Worm (Caenorhabditis elegans) whole organism, L4 larva: ENCODE data around the gene C41C4.9.
A peak's percentile ranks its signal among the peaks of the same experiment; 100 is the strongest.

Source experiments
- F37D6.2 ChIP-seq: sonication (generic microtip); optimal IDR thresholded peaks from 2 replicates; lab custom pipeline; 2016; ENCODE audit warnings: mild to moderate bottlenecking, missing genetic modification characterization, missing compliant biosample characterization
- R02D3.7 ChIP-seq: fragments of 150-350 bp; sonication (generic microtip); optimal IDR thresholded peaks from 3 replicates; lab custom pipeline; 2014; ENCODE audit warnings: missing biosample characterization, missing genetic modification characterization
- Y105C5A.15 ChIP-seq: fragments of 200-800 bp; sonication (Bioruptor generic); IDR thresholded peaks from 2 replicates; pipeline ENCODE4 v1.3.6; 2022; ENCODE audit warnings: missing genetic modification characterization, missing compliant biosample characterization
- Y5F2A.4 ChIP-seq: fragments of 200-800 bp; sonication (Bioruptor generic); optimal IDR thresholded peaks from 2 replicates; lab custom pipeline; 2018; ENCODE audit warnings: mild to moderate bottlenecking, missing genetic modification characterization, missing compliant biosample characterization
- Y75B8A.6 ChIP-seq: fragments of 200-800 bp; sonication (Bioruptor generic); IDR thresholded peaks from 2 replicates; pipeline ENCODE4 v1.3.6; 2022; ENCODE audit warnings: missing genetic modification reagents, missing genetic modification characterization, missing compliant biosample characterization
- ZK337.2 ChIP-seq: fragments of 200-800 bp; sonication (Bioruptor generic); IDR thresholded peaks from 2 replicates; pipeline ENCODE4 v1.3.6; 2022; ENCODE audit warnings: missing genetic modification reagents, missing genetic modification characterization, missing compliant biosample characterization
- aha-1 ChIP-seq: fragments of 150-350 bp; peaks from one replicate; lab custom pipeline; 2014; ENCODE audit warnings: missing biosample characterization, missing genetic modification characterization
- ama-1 ChIP-seq: fragments of 150-350 bp; optimal IDR thresholded peaks from 2 replicates; lab custom pipeline; 2014; ENCODE audit warnings: inconsistent platforms, mixed read lengths
- arid-1 ChIP-seq: fragments of 200-800 bp; sonication (Bioruptor generic); conservative IDR thresholded peaks from 2 replicates; pipeline ENCODE4 v1.3.6; 2022; ENCODE audit warnings: missing genetic modification reagents, missing genetic modification characterization, missing compliant biosample characterization
- attf-4 ChIP-seq: sonication (generic microtip); optimal IDR thresholded peaks from 3 replicates; lab custom pipeline; 2017; ENCODE audit warnings: missing biosample characterization, missing genetic modification characterization
- ceh-32 ChIP-seq: sonication (generic microtip); optimal IDR thresholded peaks from 2 replicates; lab custom pipeline; 2016; ENCODE audit warnings: mild to moderate bottlenecking, missing genetic modification characterization, missing compliant biosample characterization; ENCODE audit not compliant: poor library complexity
- ceh-44 ChIP-seq: fragments of 200-800 bp; sonication (Bioruptor generic); IDR thresholded peaks from 2 replicates; pipeline ENCODE4 v1.3.6; 2022; ENCODE audit warnings: missing genetic modification reagents, missing genetic modification characterization, missing compliant biosample characterization
- ceh-62 ChIP-seq: sonication (generic microtip); optimal IDR thresholded peaks from 2 replicates; lab custom pipeline; 2017; ENCODE audit warnings: missing biosample characterization, missing genetic modification characterization
- ceh-82 ChIP-seq: sonication (generic microtip); optimal IDR thresholded peaks from 2 replicates; lab custom pipeline; 2017; ENCODE audit warnings: missing biosample characterization, missing genetic modification characterization
- ctbp-1 ChIP-seq: fragments of 200-800 bp; sonication (Bioruptor generic); IDR thresholded peaks from 2 replicates; pipeline ENCODE4 v1.3.6; 2022; ENCODE audit warnings: missing genetic modification reagents, missing genetic modification characterization, missing compliant biosample characterization
- daf-16 ChIP-seq, 3 experiments: sonication (generic microtip); optimal IDR thresholded peaks; 2 replicates each; lab custom pipeline; 2016 to 2017; ENCODE audit warnings: missing genetic modification characterization in 3 of 3, missing genetic modification reagents in 3 of 3, mild to moderate bottlenecking in 2 of 3, missing compliant biosample characterization in 2 of 3, missing biosample characterization in 1 of 3, moderate library complexity in 1 of 3
- daf-19 ChIP-seq: fragments of 200-800 bp; sonication (Bioruptor generic); conservative IDR thresholded peaks from 2 replicates; pipeline ENCODE4 v1.3.6; 2022; ENCODE audit warnings: missing genetic modification characterization, missing compliant biosample characterization
- duxl-1 ChIP-seq: sonication (generic microtip); optimal IDR thresholded peaks from 2 replicates; lab custom pipeline; 2016; ENCODE audit warnings: mild to moderate bottlenecking, missing genetic modification characterization, moderate library complexity, missing compliant biosample characterization; ENCODE audit not compliant: poor library complexity
- fkh-10 ChIP-seq: fragments of 150-350 bp; optimal IDR thresholded peaks from 2 replicates; lab custom pipeline; 2014; ENCODE audit warnings: missing biosample characterization, missing genetic modification reagents, missing genetic modification characterization
- fos-1 ChIP-seq: fragments of 150-350 bp; optimal IDR thresholded peaks from 2 replicates; lab custom pipeline; 2014; ENCODE audit warnings: missing biosample characterization, missing genetic modification characterization
- hlh-30 ChIP-seq: sonication (generic microtip); optimal IDR thresholded peaks from 2 replicates; lab custom pipeline; 2017; ENCODE audit warnings: antibody characterized with exemption, mild to moderate bottlenecking, missing genetic modification characterization, missing compliant biosample characterization; ENCODE audit not compliant: insufficient read depth
- lin-29 ChIP-seq: fragments of 200-800 bp; sonication (Bioruptor generic); IDR thresholded peaks from 2 replicates; pipeline ENCODE4 v1.3.6; 2022; ENCODE audit warnings: missing genetic modification reagents, missing genetic modification characterization, missing compliant biosample characterization
- lsy-2 ChIP-seq, 2 experiments: fragments of 150-350 bp in 1 of 2; sonication (generic microtip) in 1 of 2; optimal IDR thresholded peaks; 2 replicates each; lab custom pipeline; 2014 to 2017; ENCODE audit warnings: missing biosample characterization in 2 of 2, missing genetic modification characterization in 2 of 2
- madf-9 ChIP-seq: fragments of 200-800 bp; sonication (Bioruptor generic); conservative IDR thresholded peaks from 2 replicates; pipeline ENCODE4 v1.3.6; 2022; ENCODE audit warnings: missing genetic modification reagents, missing genetic modification characterization, missing compliant biosample characterization
- mdl-1 ChIP-seq, 2 experiments: fragments of 150-350 bp in 1 of 2; sonication (generic microtip) in 1 of 2; optimal IDR thresholded peaks; 2 replicates each; lab custom pipeline; 2014 to 2017; ENCODE audit warnings: missing biosample characterization in 2 of 2, missing genetic modification characterization in 2 of 2
- mdt-29 ChIP-seq: fragments of 200-800 bp; sonication (Bioruptor generic); IDR thresholded peaks from 2 replicates; pipeline ENCODE4 v1.3.6; 2022; ENCODE audit warnings: missing genetic modification reagents, missing genetic modification characterization, missing compliant biosample characterization
- mxl-2 ChIP-seq: fragments of 200-800 bp; sonication (Bioruptor generic); conservative IDR thresholded peaks from 2 replicates; pipeline ENCODE4 v1.3.6; 2022; ENCODE audit warnings: missing genetic modification reagents, missing genetic modification characterization, missing compliant biosample characterization
- mxl-3 ChIP-seq: fragments of 200-800 bp; sonication (Bioruptor generic); optimal IDR thresholded peaks from 2 replicates; lab custom pipeline; 2018; ENCODE audit warnings: mild to moderate bottlenecking, missing genetic modification characterization, missing compliant biosample characterization
- nhr-111 ChIP-seq: fragments of 200-800 bp; sonication (Bioruptor generic); optimal IDR thresholded peaks from 2 replicates; lab custom pipeline; 2018; ENCODE audit warnings: mild to moderate bottlenecking, missing genetic modification characterization, missing compliant biosample characterization
- nhr-237 ChIP-seq: sonication (generic microtip); optimal IDR thresholded peaks from 2 replicates; lab custom pipeline; 2017; ENCODE audit warnings: missing biosample characterization, missing genetic modification characterization
- nhr-41 ChIP-seq: fragments of 200-800 bp; sonication (Bioruptor generic); IDR thresholded peaks from 2 replicates; pipeline ENCODE4 v1.3.6; 2022; ENCODE audit warnings: missing genetic modification reagents, missing genetic modification characterization, missing compliant biosample characterization
- nhr-6 ChIP-seq: fragments of 150-350 bp; optimal IDR thresholded peaks from 2 replicates; lab custom pipeline; 2014; ENCODE audit warnings: missing biosample characterization, missing genetic modification characterization
- nhr-77 ChIP-seq: fragments of 150-350 bp; optimal IDR thresholded peaks from 2 replicates; lab custom pipeline; 2014; ENCODE audit warnings: missing biosample characterization, missing genetic modification characterization
- pha-4 ChIP-seq, 2 experiments: fragments of 150-350 bp in 1 of 2; fragments of 200-800 bp in 1 of 2; sonication (Bioruptor generic) in 1 of 2; IDR thresholded peaks in 1 of 2; optimal IDR thresholded peaks in 1 of 2; 2 replicates each; pipeline versions ENCODE4 v1.3.6 to Lab custom; 2014 to 2022; ENCODE audit warnings: missing genetic modification characterization in 2 of 2, missing genetic modification reagents in 2 of 2, missing biosample characterization in 1 of 2, missing compliant biosample characterization in 1 of 2
- php-3 ChIP-seq: fragments of 200-800 bp; sonication (Bioruptor generic); IDR thresholded peaks from 2 replicates; pipeline ENCODE4 v1.3.6; 2022; ENCODE audit warnings: missing genetic modification reagents, missing genetic modification characterization, missing compliant biosample characterization
- pqm-1 ChIP-seq: sonication (generic microtip); optimal IDR thresholded peaks from 2 replicates; lab custom pipeline; 2017; ENCODE audit warnings: missing biosample characterization, missing genetic modification characterization
- saeg-2 ChIP-seq: fragments of 200-800 bp; sonication (Bioruptor generic); IDR thresholded peaks from 2 replicates; pipeline ENCODE4 v1.3.6; 2022; ENCODE audit warnings: missing genetic modification reagents, missing genetic modification characterization, missing compliant biosample characterization
- snpc-4 ChIP-seq: fragments of 150-350 bp; optimal IDR thresholded peaks from 2 replicates; lab custom pipeline; 2014; ENCODE audit warnings: missing biosample characterization, missing genetic modification characterization
- spr-3 ChIP-seq: fragments of 200-800 bp; sonication (Bioruptor generic); optimal IDR thresholded peaks from 2 replicates; lab custom pipeline; 2018; ENCODE audit warnings: mild to moderate bottlenecking, missing genetic modification characterization, missing compliant biosample characterization
- unc-130 ChIP-seq: sonication (generic microtip); optimal IDR thresholded peaks from 2 replicates; lab custom pipeline; 2016; ENCODE audit warnings: missing genetic modification reagents, missing genetic modification characterization, missing compliant biosample characterization
- zfp-2 ChIP-seq: sonication (generic microtip); optimal IDR thresholded peaks from 2 replicates; lab custom pipeline; 2016; ENCODE audit warnings: mild to moderate bottlenecking, missing genetic modification characterization, missing compliant biosample characterization
- zip-2 ChIP-seq: fragments of 150-350 bp; optimal IDR thresholded peaks from 2 replicates; lab custom pipeline; 2014; ENCODE audit warnings: missing biosample characterization, missing genetic modification characterization

The C41C4.9 gene

ce11 chrII:8106921-8107695 lies at the start of gene C41C4.9, which contains the start of gene chst-1 (continued):
- TF ChIP-seq fkh-10 = no peak
- no peak for TF ChIP-seq ceh-62
- TF ChIP-seq attf-4 (tag; lab: Kevin White, UChicago) = no peak
- TF ChIP-seq unc-130 (GFP tag; lab: Kevin White, UChicago) = peak; percentile 83
- TF ChIP-seq saeg-2 (GFP tag; lab: Robert Waterston, UW) = no peak; the same call in 1 of the 2 replicates
- TF ChIP-seq duxl-1 (tag; lab: Kevin White, UChicago) = peak; percentile 81
- TF ChIP-seq lin-29 = peak; percentile 51; the same call in 1 of the 2 replicates

DNA sequence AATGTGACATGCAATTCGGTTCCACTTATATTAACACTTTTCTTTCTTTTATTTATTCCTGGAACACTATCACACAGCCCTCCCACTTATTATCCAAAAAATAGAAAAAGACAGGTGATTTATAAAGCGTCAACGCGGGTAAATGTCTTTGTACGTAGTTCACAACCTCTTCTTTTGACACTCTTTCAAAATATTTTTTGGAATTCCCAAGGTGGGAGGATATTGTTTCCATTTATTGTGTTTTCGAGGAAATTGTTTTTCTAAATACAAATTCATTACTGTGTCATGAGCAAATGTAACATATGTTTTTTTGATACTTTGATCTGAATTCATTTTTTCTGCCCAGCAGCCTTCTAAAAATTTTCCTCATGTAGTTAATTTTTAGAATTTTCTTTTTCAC lies 49.5 kb upstream of the C41C4.9 start:
- no peak for TF ChIP-seq zip-2 (tag; lab: Kevin White, UChicago)
- TF ChIP-seq nhr-77 (tag; lab: Kevin White, UChicago) = no peak
- no peak for TF ChIP-seq ctbp-1 (GFP tag; lab: Robert Waterston, UW)
- TF ChIP-seq Y75B8A.6 = no peak
- TF ChIP-seq mxl-3 = no peak
- no peak for TF ChIP-seq ama-1
- no peak for TF ChIP-seq R02D3.7
- no peak for TF ChIP-seq nhr-6 (tag; lab: Kevin White, UChicago)
- no peak for TF ChIP-seq mdl-1 (tag; optimal IDR thresholded peaks at IDR 0.05; lab: Kevin White, UChicago)
- TF ChIP-seq nhr-237 (tag; lab: Kevin White, UChicago) = no peak
- TF ChIP-seq php-3 (GFP tag; lab: Robert Waterston, UW) = no peak
- no peak for TF ChIP-seq mdt-29 (GFP tag; lab: Robert Waterston, UW)
- TF ChIP-seq arid-1 = no peak
- no peak for TF ChIP-seq ZK337.2
- no peak for TF ChIP-seq fos-1
- TF ChIP-seq Y5F2A.4 (GFP tag; lab: Kevin White, UChicago) = no peak
- no peak for TF ChIP-seq aha-1 (tag; lab: Kevin White, UChicago)
- TF ChIP-seq nhr-41 (GFP tag; lab: Robert Waterston, UW) = no peak
- no peak for TF ChIP-seq Y105C5A.15 (GFP tag; lab: Robert Waterston, UW)

DNA sequence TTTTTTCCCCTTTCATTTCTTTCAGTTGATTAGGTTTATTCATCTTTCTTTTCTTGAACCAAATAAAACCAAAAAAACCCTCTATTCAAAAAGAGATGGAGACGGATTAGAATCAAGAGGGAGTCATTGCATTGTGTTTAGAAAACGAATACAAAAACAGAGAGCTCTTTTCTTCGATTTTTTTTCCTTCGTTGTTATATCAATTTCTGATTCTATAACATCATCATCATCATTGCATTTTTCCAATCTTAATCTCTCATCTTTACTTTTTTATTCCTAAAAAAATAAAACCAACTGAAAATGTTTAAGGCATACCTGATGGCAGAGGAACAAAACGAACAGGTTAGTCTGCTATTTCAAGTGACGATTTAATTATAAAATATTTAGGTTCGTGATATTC lies 48.7 kb upstream of the C41C4.9 start, which contains the start of gene T05H10.8:
T05H10.8 (plus strand) TSS at position 301 of the 400 bp plus-strand sequence.
- TF ChIP-seq ceh-82 (tag; lab: Kevin White, UChicago) = no peak
- no peak for TF ChIP-seq nhr-237 (tag; lab: Kevin White, UChicago)
- no peak for TF ChIP-seq hlh-30 (tag; lab: Kevin White, UChicago)
- TF ChIP-seq ceh-44 (GFP tag; lab: Robert Waterston, UW) = no peak
- no peak for TF ChIP-seq pha-4 (GFP tag; IDR thresholded peaks at IDR 0.05; lab: Robert Waterston, UW)
- no peak for TF ChIP-seq pha-4 (tag; optimal IDR thresholded peaks at IDR 0.05; lab: Kevin White, UChicago)
- TF ChIP-seq daf-16 (GFP tag; optimal IDR thresholded peaks at IDR 0.05; lab: Kevin White, UChicago) = no peak
- no peak for TF ChIP-seq daf-16 (tag; optimal IDR thresholded peaks at IDR 0.05; lab: Kevin White, UChicago)
- TF ChIP-seq madf-9 (GFP tag; lab: Robert Waterston, UW) = no peak
- no peak for TF ChIP-seq F37D6.2 (tag; lab: Kevin White, UChicago)
- TF ChIP-seq Y75B8A.6 = no peak
- no peak for TF ChIP-seq nhr-111 (GFP tag; lab: Kevin White, UChicago)
- no peak for TF ChIP-seq lsy-2 (tag; optimal IDR thresholded peaks at IDR 0.05; lab: Kevin White, UChicago)
- no peak for TF ChIP-seq mxl-2
- TF ChIP-seq snpc-4 (tag; lab: Kevin White, UChicago) = no peak
- no peak for TF ChIP-seq spr-3
- no peak for TF ChIP-seq zfp-2 (tag; lab: Kevin White, UChicago)
- TF ChIP-seq pqm-1 (tag; lab: Kevin White, UChicago) = no peak
- TF ChIP-seq ceh-32 (tag; lab: Kevin White, UChicago) = no peak
- TF ChIP-seq daf-19 (GFP tag; lab: Robert Waterston, UW) = no peak
